Fruit fly (Drosophila melanogaster): ENCODE results near the gene Nepl14.

Gene Nepl14

dm6 chr3R:22751111-22751510 is 12.4 kb downstream of the Nepl14 start:
- TF ChIP-seq h (optimal IDR thresholded peaks at IDR 0.05) (no peak), insv (optimal IDR thresholded peaks at IDR 0.05) (no peak), psq (optimal IDR thresholded peaks at IDR 0.05) (no peak), Sin3A (optimal IDR thresholded peaks at IDR 0.05) (no peak), ttk (optimal IDR thresholded peaks at IDR 0.05) (no peak), Myc (optimal IDR thresholded peaks at IDR 0.05) (no peak)

DNA sequence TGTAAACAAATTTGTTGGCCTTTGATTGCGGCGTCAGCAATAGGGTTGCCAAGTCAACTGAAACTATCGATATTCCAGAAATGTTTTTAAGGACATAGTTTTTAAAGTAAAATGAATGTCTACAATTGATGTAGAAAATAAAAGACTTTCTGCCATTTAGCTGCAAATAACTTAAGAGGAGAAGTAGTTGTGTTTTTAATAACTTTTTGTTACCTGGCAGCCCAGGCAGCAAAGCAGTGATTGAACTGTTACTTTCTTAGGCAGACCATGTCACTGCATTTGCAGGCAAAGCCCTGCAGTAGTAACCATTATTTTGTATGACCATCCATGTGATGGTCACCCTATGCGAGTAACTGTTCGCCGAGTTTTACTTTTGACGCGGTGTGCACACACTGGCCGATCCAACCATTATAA is 13.0 kb downstream of the Nepl14 start, which contains the start of the genes rumi, CG7029 and Usp12-46:
Gene rumi, minus strand, starts transcription at position 64 of the 414 bp plus-strand sequence.
Gene CG7029, plus strand, starts transcription at position 368 of the 414 bp plus-strand sequence.
Gene Usp12-46, plus strand, starts transcription at position 368 of the 414 bp plus-strand sequence.
- TF ChIP-seq Sin3A (optimal IDR thresholded peaks at IDR 0.05) (no peak), insv (optimal IDR thresholded peaks at IDR 0.05) (no peak), Myc (optimal IDR thresholded peaks at IDR 0.05) (no peak), h (optimal IDR thresholded peaks at IDR 0.05) (no peak), psq (optimal IDR thresholded peaks at IDR 0.05) (no peak), ttk (optimal IDR thresholded peaks at IDR 0.05) (no peak)

DNA sequence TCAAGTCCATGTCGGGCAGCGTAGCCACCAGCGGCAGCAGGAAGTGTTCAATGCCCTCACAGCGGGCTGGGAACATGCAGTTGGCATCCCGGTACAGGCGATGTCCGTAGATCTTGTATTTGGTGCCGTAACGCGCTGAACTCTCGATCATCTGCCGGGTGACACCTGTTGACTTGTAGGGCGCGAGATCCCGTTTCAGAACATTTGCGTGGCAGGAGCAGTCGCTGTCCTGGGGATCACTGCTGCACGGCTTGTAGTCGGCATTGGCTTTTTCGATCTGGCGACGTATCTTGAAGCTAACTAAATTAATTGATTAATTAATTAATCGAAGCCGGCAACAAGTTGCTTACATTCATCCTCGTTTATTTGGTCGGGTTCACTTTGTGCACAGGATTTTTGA is 13.5 kb downstream of the Nepl14 start:
- TF ChIP-seq Myc (optimal IDR thresholded peaks at IDR 0.05): no peak
- TF ChIP-seq insv (optimal IDR thresholded peaks at IDR 0.05): no peak
- TF ChIP-seq h (optimal IDR thresholded peaks at IDR 0.05): no peak
- TF ChIP-seq psq (optimal IDR thresholded peaks at IDR 0.05): no peak
- TF ChIP-seq ttk (optimal IDR thresholded peaks at IDR 0.05): no peak
- no peak for TF ChIP-seq Sin3A (optimal IDR thresholded peaks at IDR 0.05)

DNA sequence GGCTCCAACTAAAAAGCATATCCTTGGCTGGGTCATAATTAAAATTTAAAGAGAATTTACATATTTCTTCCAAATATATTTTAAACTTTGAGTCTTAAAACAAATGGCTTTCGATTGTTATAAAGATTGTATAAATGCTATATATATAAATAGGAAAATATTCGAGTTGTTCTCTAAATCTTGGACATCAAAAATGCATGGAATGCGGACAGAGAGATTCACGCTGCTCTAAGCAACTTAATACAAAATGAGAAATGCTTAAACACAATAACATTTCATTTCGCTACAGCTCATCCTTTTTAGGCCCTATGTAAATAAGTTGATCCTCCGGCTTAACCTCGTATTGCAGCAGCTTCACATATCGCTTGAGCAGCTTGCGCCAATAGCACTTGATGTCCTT is 14.6 kb downstream of the Nepl14 start, which contains the start of gene CG31139:
Gene CG31139, minus strand, starts transcription at position 101 of the 400 bp plus-strand sequence.
- TF ChIP-seq Sin3A (optimal IDR thresholded peaks at IDR 0.05): no peak

- TF ChIP-seq insv (optimal IDR thresholded peaks at IDR 0.05) (no peak), psq (optimal IDR thresholded peaks at IDR 0.05) (no peak), h (optimal IDR thresholded peaks at IDR 0.05) (no peak), Sin3A (optimal IDR thresholded peaks at IDR 0.05) (no peak), ttk (optimal IDR thresholded peaks at IDR 0.05) (no peak), Myc (optimal IDR thresholded peaks at IDR 0.05) (no peak)
Measured at dm6 chr3R:22747423-22748090, 16.0 kb downstream of the Nepl14 start, which contains the start of gene CG17141. Gene CG17141 (minus strand): TSS chr3R:22747599.

DNA sequence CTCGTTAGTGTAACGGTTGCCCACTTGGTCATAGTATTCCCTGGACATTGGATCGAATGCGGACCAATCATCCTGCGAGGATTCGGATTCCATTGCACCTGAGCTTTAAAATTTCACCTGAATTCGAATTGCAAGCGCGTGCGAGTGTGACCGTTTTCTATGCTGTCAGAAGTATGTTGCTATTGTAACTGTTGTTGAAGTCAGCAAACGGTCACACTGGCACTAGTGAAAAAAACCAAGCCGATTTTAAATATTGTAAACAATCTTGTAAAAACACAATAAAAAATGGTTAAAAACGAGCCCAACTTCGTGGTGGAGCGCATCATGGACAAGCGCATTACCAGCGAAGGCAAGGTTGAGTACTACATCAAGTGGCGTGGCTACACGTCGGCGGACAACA is 18.1 kb downstream of the Nepl14 start, which contains the start of the genes vret and HP1c:
Gene vret, minus strand, starts transcription at position 150 of the 400 bp plus-strand sequence.
Gene HP1c, plus strand, starts transcription at position 189 of the 400 bp plus-strand sequence.
- TF ChIP-seq insv (optimal IDR thresholded peaks at IDR 0.05) (no peak), ttk (optimal IDR thresholded peaks at IDR 0.05) (no peak), h (optimal IDR thresholded peaks at IDR 0.05) (no peak), Myc (optimal IDR thresholded peaks at IDR 0.05) (no peak), psq (optimal IDR thresholded peaks at IDR 0.05) (no peak), Sin3A (optimal IDR thresholded peaks at IDR 0.05) (no peak)

dm6 chr3R:22740930-22741329 is 22.6 kb downstream of the Nepl14 start, which contains the start of the genes Dcr-1 and CG6985:
Gene Dcr-1 (minus strand): TSS chr3R:22741091.
Gene CG6985 (plus strand): TSS chr3R:22741150.
- TF ChIP-seq Sin3A (optimal IDR thresholded peaks at IDR 0.05) (no peak), h (optimal IDR thresholded peaks at IDR 0.05) (no peak), Myc (optimal IDR thresholded peaks at IDR 0.05) (no peak), ttk (optimal IDR thresholded peaks at IDR 0.05) (no peak), insv (optimal IDR thresholded peaks at IDR 0.05) (no peak), psq (optimal IDR thresholded peaks at IDR 0.05) (no peak)

DNA sequence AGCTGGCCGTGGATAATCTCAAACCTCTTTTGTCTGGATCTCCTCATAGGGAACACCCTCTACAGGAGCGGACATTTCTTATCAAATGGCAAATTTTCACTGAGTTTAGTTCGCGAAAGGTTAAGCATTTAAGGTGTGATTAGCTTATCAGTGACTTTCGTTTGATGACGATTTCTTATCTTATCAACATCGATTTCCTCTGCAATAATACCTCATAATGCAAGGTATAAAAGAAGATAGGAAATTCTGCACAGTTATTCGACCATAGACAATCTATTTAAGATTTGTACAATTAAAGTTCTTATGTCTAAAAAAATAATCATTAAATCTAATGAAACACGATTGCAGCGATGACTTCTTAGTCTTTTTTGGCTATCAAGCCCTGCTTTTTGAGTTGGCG is 29.8 kb downstream of the Nepl14 start, which contains the start of gene Takl2:
Gene Takl2, minus strand, starts transcription at position 101 of the 400 bp plus-strand sequence.
- TF ChIP-seq ttk (optimal IDR thresholded peaks at IDR 0.05) (no peak), Sin3A (optimal IDR thresholded peaks at IDR 0.05) (no peak), insv (optimal IDR thresholded peaks at IDR 0.05) (no peak), psq (optimal IDR thresholded peaks at IDR 0.05) (no peak), Myc (optimal IDR thresholded peaks at IDR 0.05) (no peak)

DNA sequence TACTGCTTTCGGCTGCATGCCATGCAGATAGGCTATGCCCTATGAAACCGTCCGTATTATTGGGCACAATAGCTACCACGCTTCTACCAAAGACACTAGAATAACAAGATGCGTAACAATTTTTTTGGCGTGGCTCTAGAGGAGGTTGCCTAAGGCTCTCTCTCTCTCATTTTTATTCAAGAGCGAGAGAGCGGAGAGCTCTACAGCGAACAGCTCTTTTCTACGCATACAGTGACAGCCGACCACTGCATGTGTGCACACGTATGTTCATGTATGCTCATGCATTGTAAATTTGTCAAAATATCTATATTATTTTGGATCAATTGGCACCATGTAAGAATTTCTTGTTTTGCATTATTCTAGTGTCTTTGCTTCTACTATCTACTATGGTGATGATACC is 30.5 kb downstream of the Nepl14 start:
- TF ChIP-seq ttk (optimal IDR thresholded peaks at IDR 0.05) (no peak), h (optimal IDR thresholded peaks at IDR 0.05) (no peak), insv (optimal IDR thresholded peaks at IDR 0.05) (no peak), Sin3A (optimal IDR thresholded peaks at IDR 0.05) (no peak), psq (optimal IDR thresholded peaks at IDR 0.05) (no peak), Myc (optimal IDR thresholded peaks at IDR 0.05) (no peak)

DNA sequence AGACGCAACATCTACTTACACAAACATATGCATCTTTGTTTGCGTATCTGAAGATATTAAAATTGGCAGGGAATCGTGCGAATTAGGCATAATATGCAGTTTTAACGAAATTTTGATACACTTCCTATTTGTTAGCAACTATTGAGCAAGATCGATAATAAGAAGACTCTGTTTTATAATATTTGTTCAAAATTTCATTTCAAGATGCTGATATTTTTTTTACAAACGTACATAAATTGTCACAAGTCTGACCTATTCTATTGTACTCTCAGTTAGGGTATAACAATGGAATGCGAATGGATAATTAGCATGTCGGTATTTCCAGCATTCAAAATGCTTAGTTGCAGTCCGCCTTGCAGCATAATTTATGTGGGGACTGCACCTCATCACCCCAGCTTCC is 35.7 kb downstream of the Nepl14 start:
- TF ChIP-seq ttk (optimal IDR thresholded peaks at IDR 0.05): no peak
- TF ChIP-seq insv (optimal IDR thresholded peaks at IDR 0.05): no peak
- TF ChIP-seq psq (optimal IDR thresholded peaks at IDR 0.05): no peak
- TF ChIP-seq Myc (optimal IDR thresholded peaks at IDR 0.05): no peak
- TF ChIP-seq Sin3A (optimal IDR thresholded peaks at IDR 0.05): no peak
- TF ChIP-seq h (optimal IDR thresholded peaks at IDR 0.05): no peak

DNA sequence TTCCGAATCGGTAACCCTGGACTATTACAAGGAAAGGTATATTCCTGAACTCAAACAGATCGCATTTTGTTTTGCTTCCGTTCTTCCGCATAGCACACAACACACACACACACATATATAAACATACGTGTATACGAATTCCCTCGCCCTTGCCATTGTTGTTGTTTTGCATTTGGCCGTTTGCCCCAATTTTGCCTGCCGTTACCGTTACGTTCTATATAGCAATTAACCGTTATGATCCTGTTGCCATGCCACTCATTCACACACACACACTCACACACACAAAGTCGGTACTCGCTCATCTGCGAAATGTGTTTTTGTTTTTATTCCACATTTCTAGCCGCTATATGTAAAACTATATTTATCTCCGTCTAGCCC is 36.1 kb downstream of the Nepl14 start:
- no peak for TF ChIP-seq Sin3A (optimal IDR thresholded peaks at IDR 0.05)
- no peak for TF ChIP-seq Myc (optimal IDR thresholded peaks at IDR 0.05)
- no peak for TF ChIP-seq ttk (optimal IDR thresholded peaks at IDR 0.05)
- no peak for TF ChIP-seq insv (optimal IDR thresholded peaks at IDR 0.05)
- TF ChIP-seq h (optimal IDR thresholded peaks at IDR 0.05): no peak
- no peak for TF ChIP-seq psq (optimal IDR thresholded peaks at IDR 0.05)

DNA sequence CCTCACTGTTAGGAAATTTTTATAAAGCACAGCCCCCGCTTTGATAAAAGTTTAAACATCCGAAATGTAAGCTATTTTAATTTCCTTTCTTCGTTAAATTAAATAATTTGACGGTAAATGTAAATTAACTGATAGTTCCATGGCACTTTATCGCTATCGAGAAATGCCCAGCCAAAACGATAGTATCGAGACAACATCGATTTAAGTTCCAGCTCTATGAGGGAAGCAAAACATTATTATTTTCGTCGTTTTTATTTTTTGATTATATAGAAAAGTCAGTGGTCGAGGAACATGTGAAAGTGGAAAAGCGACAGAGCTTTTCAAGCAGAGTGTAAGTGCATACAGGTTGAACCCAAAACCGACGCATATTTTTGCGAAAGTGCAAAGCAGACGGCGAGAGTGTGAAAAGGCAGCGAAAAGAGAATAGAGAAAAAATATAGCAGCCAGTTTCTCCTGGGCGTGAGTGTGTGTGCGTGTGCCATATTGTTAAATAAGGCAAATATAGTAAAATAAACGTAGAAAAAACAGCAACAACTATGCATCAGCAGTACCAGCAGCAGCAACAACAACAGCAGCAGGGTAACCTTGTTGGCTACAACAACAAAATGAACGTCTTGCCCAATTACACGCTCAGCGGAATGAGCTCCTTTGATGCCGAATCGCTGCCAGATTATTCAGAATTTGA is 36.6 kb downstream of the Nepl14 start, which contains the start of gene CG45049:
Gene CG45049, plus strand, starts transcription at position 197 of the 685 bp plus-strand sequence.
- TF ChIP-seq h (optimal IDR thresholded peaks at IDR 0.05) (no peak), insv (optimal IDR thresholded peaks at IDR 0.05) (no peak)
